Worm (Caenorhabditis elegans) whole organism, L2 larva: ENCODE results near the gene prmt-4.

ENCODE experiments used
- dmd-4 ChIP-seq: sonication (generic microtip); optimal IDR thresholded peaks from 2 replicates; lab custom pipeline; 2017; ENCODE audit warnings: missing biosample characterization, missing genetic modification characterization
- skn-1 ChIP-seq: sonication (generic microtip); optimal IDR thresholded peaks from 2 replicates; lab custom pipeline; 2017; ENCODE audit warnings: missing biosample characterization, missing genetic modification characterization

ce11 chrIV:620324-620723 is 16.9 kb upstream of the prmt-4 start:
- TF ChIP-seq dmd-4 (tag; lab: Kevin White, UChicago) (no peak), skn-1 (tag; lab: Kevin White, UChicago) (no peak)
